Worm (Caenorhabditis elegans): ENCODE data around the gene Y75D11A.3.

The Y75D11A.3 gene

ce11 chrX:1727056-1727455, 19.0 kb downstream of the Y75D11A.3 start, which contains the start of gene F07G6.2:
TSS of gene F07G6.2 (plus strand) at chrX:1727356.
- TF ChIP-seq pha-4 (tag; optimal IDR thresholded peaks at IDR 0.05) (no peak), hlh-15 (tag; optimal IDR thresholded peaks at IDR 0.05) (no peak), ama-1 (optimal IDR thresholded peaks at IDR 0.05) (no peak), T23F11.4 (GFP tag; optimal IDR thresholded peaks at IDR 0.05) (no peak), pha-2 (tag; optimal IDR thresholded peaks at IDR 0.05) (no peak), mec-3 (tag; optimal IDR thresholded peaks at IDR 0.05; ENCODE audit: borderline replicate concordance) (no peak), hlh-30 (tag; optimal IDR thresholded peaks at IDR 0.05; ENCODE audit: insufficient read depth) (no peak), ttx-3 (tag; optimal IDR thresholded peaks at IDR 0.05) (no peak), ets-4 (tag; optimal IDR thresholded peaks at IDR 0.05) (no peak), C38D4.7 (GFP tag; optimal IDR thresholded peaks at IDR 0.05) (no peak), ceh-6 (GFP tag; optimal IDR thresholded peaks at IDR 0.05) (no peak), ceh-9 (tag; optimal IDR thresholded peaks at IDR 0.05) (no peak), lin-11 (tag; optimal IDR thresholded peaks at IDR 0.05) (no peak), ztf-16 (tag; optimal IDR thresholded peaks at IDR 0.05) (no peak), ceh-45 (GFP tag; IDR thresholded peaks at IDR 0.05) (no peak)

ce11 chrX:1720359-1720758, 25.7 kb downstream of the Y75D11A.3 start, which contains the start of gene F07G6.8:
TSS of gene F07G6.8 (minus strand) at chrX:1720459.
- TF ChIP-seq nfya-1 (tag; optimal IDR thresholded peaks at IDR 0.05) (no peak), ets-4 (tag; optimal IDR thresholded peaks at IDR 0.05) (no peak), unc-3 (GFP tag; conservative IDR thresholded peaks at IDR 0.05) (no peak), unc-3 (tag; optimal IDR thresholded peaks at IDR 0.05) (no peak), F13H6.1 (tag; optimal IDR thresholded peaks at IDR 0.05) (no peak), odd-2 (tag; optimal IDR thresholded peaks at IDR 0.05) (no peak), sdc-2 (tag; optimal IDR thresholded peaks at IDR 0.05) (no peak), ceh-30 (tag; optimal IDR thresholded peaks at IDR 0.05) (no peak), hlh-30 (tag; optimal IDR thresholded peaks at IDR 0.05; ENCODE audit: insufficient read depth) (no peak), npax-4 (tag; optimal IDR thresholded peaks at IDR 0.05) (no peak), pax-1 (tag; optimal IDR thresholded peaks at IDR 0.05) (no peak), ceh-34 (tag; optimal IDR thresholded peaks at IDR 0.05) (no peak), ceh-48 (tag; optimal IDR thresholded peaks at IDR 0.05) (no peak), Y22D7AL.16 (tag; optimal IDR thresholded peaks at IDR 0.05) (no peak), ceh-22 (tag; optimal IDR thresholded peaks at IDR 0.05) (no peak), ama-1 (optimal IDR thresholded peaks at IDR 0.05) (no peak), C38D4.7 (GFP tag; optimal IDR thresholded peaks at IDR 0.05) (no peak), eyg-1 (tag; optimal IDR thresholded peaks at IDR 0.05) (no peak), che-1 (tag; optimal IDR thresholded peaks at IDR 0.05) (no peak)

ce11 chrX:1718479-1718878, 27.5 kb downstream of the Y75D11A.3 start, which contains the start of gene fbxa-53:
TSS of gene fbxa-53 (minus strand) at chrX:1718579.
- no peak for TF ChIP-seq syd-9 (tag; optimal IDR thresholded peaks at IDR 0.05)
- TF ChIP-seq unc-42 (tag; optimal IDR thresholded peaks at IDR 0.05), result no peak
- TF ChIP-seq K09A11.1 (tag; optimal IDR thresholded peaks at IDR 0.05; ENCODE audit: insufficient read depth), result no peak
- TF ChIP-seq C08G9.2 (tag; optimal IDR thresholded peaks at IDR 0.05), result no peak
- no peak for TF ChIP-seq tbx-7 (tag; optimal IDR thresholded peaks at IDR 0.05)
- TF ChIP-seq ztf-16 (tag; optimal IDR thresholded peaks at IDR 0.05), result no peak
- no peak for TF ChIP-seq pqm-1 (tag; optimal IDR thresholded peaks at IDR 0.05)
- no peak for TF ChIP-seq pha-2 (tag; optimal IDR thresholded peaks at IDR 0.05)
- TF ChIP-seq gmeb-2 (tag; optimal IDR thresholded peaks at IDR 0.05), result no peak
- TF ChIP-seq ceh-24 (tag; optimal IDR thresholded peaks at IDR 0.05), result no peak
- no peak for TF ChIP-seq sox-2 (GFP tag; IDR thresholded peaks at IDR 0.05)
- no peak for TF ChIP-seq ref-2 (tag; optimal IDR thresholded peaks at IDR 0.05)
- no peak for TF ChIP-seq Y22D7AL.16 (tag; optimal IDR thresholded peaks at IDR 0.05)
- no peak for TF ChIP-seq eyg-1 (tag; optimal IDR thresholded peaks at IDR 0.05)
- no peak for TF ChIP-seq hlh-30 (tag; optimal IDR thresholded peaks at IDR 0.05; ENCODE audit: insufficient read depth)
- no peak for TF ChIP-seq mec-3 (tag; optimal IDR thresholded peaks at IDR 0.05; ENCODE audit: borderline replicate concordance)
- no peak for TF ChIP-seq ceh-9 (tag; optimal IDR thresholded peaks at IDR 0.05)
- TF ChIP-seq sox-4 (tag; optimal IDR thresholded peaks at IDR 0.05), result no peak

Data from whole organism, late embryonic.